Fruit fly (Drosophila melanogaster) whole organism, wandering third instar larva: ENCODE results near the gene CG15561.

Experiments used
- Abd-B ChIP-seq: fragments of >200 bp; optimal IDR thresholded peaks from 2 replicates; lab custom pipeline; 2017; ENCODE audit warnings: missing biosample characterization, missing genetic modification characterization
- CG32264 ChIP-seq: fragments of 200-800 bp; sonication (Bioruptor generic); optimal IDR thresholded peaks from 2 replicates; lab custom pipeline; 2016; ENCODE audit warnings: missing biosample characterization, missing genetic modification characterization
- CG9705 ChIP-seq: fragments of 200-800 bp; sonication (Bioruptor generic); optimal IDR thresholded peaks from 2 replicates; lab custom pipeline; 2018; ENCODE audit warnings: missing biosample characterization, mild to moderate bottlenecking, missing genetic modification characterization
- CrebA ChIP-seq: fragments of 200-800 bp; sonication (Bioruptor generic); optimal IDR thresholded peaks from 2 replicates; lab custom pipeline; 2016; ENCODE audit warnings: missing biosample characterization, mild to moderate bottlenecking, missing genetic modification characterization, borderline replicate concordance
- Dif ChIP-seq: fragments of 200-275, 200-300 bp; sonication (Bioruptor generic); optimal IDR thresholded peaks from 2 replicates; lab custom pipeline; 2018; ENCODE audit warnings: missing biosample characterization, missing genetic modification characterization; ENCODE audit not compliant: partially characterized antibody
- Hnf4 ChIP-seq: fragments of 200-800 bp; sonication (Bioruptor generic); optimal IDR thresholded peaks from 2 replicates; lab custom pipeline; 2016; ENCODE audit warnings: missing biosample characterization, mild to moderate bottlenecking, missing genetic modification characterization
- Hr78 ChIP-seq: fragments of >200 bp; optimal IDR thresholded peaks from 2 replicates; lab custom pipeline; 2017; ENCODE audit warnings: missing biosample characterization, missing genetic modification characterization
- Jra ChIP-seq: sonication (Bioruptor generic); optimal IDR thresholded peaks from 2 replicates; lab custom pipeline; 2016; ENCODE audit warnings: missing biosample characterization, missing genetic modification characterization
- Mio ChIP-seq: sonication (Bioruptor generic); optimal IDR thresholded peaks from 2 replicates; lab custom pipeline; 2016; ENCODE audit warnings: missing biosample characterization, missing genetic modification characterization
- Myc ChIP-seq: fragments of >200 bp; optimal IDR thresholded peaks from 2 replicates; lab custom pipeline; 2017
- N ChIP-seq: fragments of >200 bp; optimal IDR thresholded peaks from 2 replicates; lab custom pipeline; 2018; ENCODE audit warnings: missing biosample characterization, missing external identifiers, missing genetic modification characterization
- OdsH ChIP-seq: fragments of 200-800 bp; sonication (Bioruptor generic); optimal IDR thresholded peaks from 2 replicates; lab custom pipeline; 2016; ENCODE audit warnings: missing biosample characterization, mild to moderate bottlenecking, missing genetic modification characterization
- Rel ChIP-seq, 2 experiments: fragments of 200-800 bp; sonication (Bioruptor generic) in 1 of 2; optimal IDR thresholded peaks; 2 replicates in 1 of 2; 3 replicates in 1 of 2; lab custom pipeline; 2016 to 2019; ENCODE audit warnings: mild to moderate bottlenecking in 2 of 2, missing biosample characterization in 2 of 2, missing genetic modification characterization in 2 of 2, moderate library complexity in 1 of 2
- Sp1 ChIP-seq: fragments of 200-800 bp; sonication (Bioruptor generic); optimal IDR thresholded peaks from 3 replicates; lab custom pipeline; 2019; ENCODE audit warnings: missing biosample characterization, mild to moderate bottlenecking, missing genetic modification characterization, moderate library complexity
- Vsx2 ChIP-seq: fragments of 200-300, 225-300 bp; sonication (Bioruptor generic); optimal IDR thresholded peaks from 2 replicates; lab custom pipeline; 2018; ENCODE audit warnings: missing biosample characterization, missing genetic modification characterization; ENCODE audit not compliant: partially characterized antibody
- br ChIP-seq: fragments of 200-800 bp; sonication (Bioruptor generic); optimal IDR thresholded peaks from 2 replicates; lab custom pipeline; 2016; ENCODE audit warnings: missing biosample characterization, missing genetic modification characterization
- dl ChIP-seq, 2 experiments: fragments of 175-275, 200-275 bp in 1 of 2; fragments of 200-275 bp in 1 of 2; sonication (Bioruptor generic); optimal IDR thresholded peaks; lab custom pipeline; 2018; ENCODE audit warnings: mild to moderate bottlenecking in 2 of 2, missing biosample characterization in 2 of 2, missing genetic modification characterization in 2 of 2, moderate library complexity in 2 of 2; ENCODE audit not compliant: partially characterized antibody in 2 of 2, insufficient read depth in 1 of 2
- dmrt93B ChIP-seq: fragments of 200-800 bp; sonication (Bioruptor generic); optimal IDR thresholded peaks from 2 replicates; lab custom pipeline; 2018; ENCODE audit warnings: missing biosample characterization, mild to moderate bottlenecking, missing genetic modification characterization
- dsf ChIP-seq: sonication (Bioruptor generic); optimal IDR thresholded peaks from 2 replicates; lab custom pipeline; 2016; ENCODE audit warnings: missing biosample characterization, missing genetic modification characterization, borderline replicate concordance
- ey ChIP-seq: fragments of 200-800 bp; sonication (Bioruptor generic); optimal IDR thresholded peaks from 2 replicates; lab custom pipeline; 2016; ENCODE audit warnings: missing biosample characterization, missing genetic modification characterization
- foxo ChIP-seq, 2 experiments: fragments of 200-800 bp; sonication (Bioruptor generic); optimal IDR thresholded peaks; 2 replicates in 1 of 2; 3 replicates in 1 of 2; lab custom pipeline; 2016 to 2017; ENCODE audit warnings: missing biosample characterization in 2 of 2, missing genetic modification characterization in 2 of 2
- fru ChIP-seq: fragments of 200-800 bp; sonication (Bioruptor generic); optimal IDR thresholded peaks from 3 replicates; lab custom pipeline; 2016; ENCODE audit warnings: missing biosample characterization, mild to moderate bottlenecking, missing genetic modification characterization
- h ChIP-seq: fragments of 200-800 bp; sonication (Bioruptor generic); optimal IDR thresholded peaks from 3 replicates; lab custom pipeline; 2016; ENCODE audit warnings: missing biosample characterization, mild to moderate bottlenecking, missing genetic modification characterization
- jim ChIP-seq: fragments of 175-275, 200-325 bp; sonication (Bioruptor generic); optimal IDR thresholded peaks from 2 replicates; lab custom pipeline; 2016; ENCODE audit warnings: missing biosample characterization, mild to moderate bottlenecking, missing genetic modification characterization
- pan ChIP-seq: fragments of >200 bp; optimal IDR thresholded peaks from 2 replicates; lab custom pipeline; 2017
- psq ChIP-seq: fragments of 200-800 bp; sonication (Bioruptor generic); optimal IDR thresholded peaks from 3 replicates; lab custom pipeline; 2017; ENCODE audit warnings: missing biosample characterization, mild to moderate bottlenecking, missing genetic modification characterization, moderate library complexity
- rgr ChIP-seq: fragments of 200-800 bp; sonication (Bioruptor generic); optimal IDR thresholded peaks from 3 replicates; lab custom pipeline; 2016; ENCODE audit warnings: missing biosample characterization, mild to moderate bottlenecking, missing genetic modification characterization
- sage ChIP-seq: fragments of 200-800 bp; sonication (Bioruptor generic); optimal IDR thresholded peaks from 2 replicates; lab custom pipeline; 2016; ENCODE audit warnings: missing biosample characterization, mild to moderate bottlenecking, missing genetic modification characterization
- sv ChIP-seq: fragments of 200-800 bp; sonication (Bioruptor generic); optimal IDR thresholded peaks from 3 replicates; lab custom pipeline; 2016; ENCODE audit warnings: missing biosample characterization, missing genetic modification characterization
- tai ChIP-seq: sonication (Bioruptor generic); optimal IDR thresholded peaks from 2 replicates; lab custom pipeline; 2016; ENCODE audit warnings: missing biosample characterization, missing genetic modification characterization

CG15561 gene

dm6 chr3R:31218997-31219992, 3.6 kb upstream of the CG15561 start, which contains the start of gene ATPsynC (continued):
- peak; percentile 19 for TF ChIP-seq sv (GFP tag; lab: Kevin White, UChicago)

dm6 chr3R:31218214-31218876, 2.6 kb upstream of the CG15561 start:
- TF ChIP-seq Hr78 (GFP tag; lab: Kevin White, UChicago) (no peak), CG9705 (GFP tag; lab: Kevin White, UChicago) (no peak), pan (lab: Kevin White, UChicago) (no peak), dsf (no peak), CG32264 (no peak), Rel (GFP tag; optimal IDR thresholded peaks at IDR 0.05; lab: Kevin White, UChicago) (no peak), Rel (tag; optimal IDR thresholded peaks at IDR 0.05; lab: Kevin White, UChicago) (peak; percentile 28), rgr (GFP tag; lab: Kevin White, UChicago) (no peak), Jra (GFP tag; lab: Kevin White, UChicago) (no peak), CrebA (GFP tag; lab: Kevin White, UChicago) (no peak), Sp1 (GFP tag; lab: Kevin White, UChicago) (peak; percentile 6), Hnf4 (no peak), N (no peak), br (GFP tag; lab: Kevin White, UChicago) (no peak), sv (GFP tag; lab: Kevin White, UChicago) (no peak), Myc (lab: Kevin White, UChicago) (peak; percentile 51), dmrt93B (GFP tag; lab: Kevin White, UChicago) (no peak), Mio (no peak), sage (GFP tag; lab: Kevin White, UChicago) (no peak), tai (GFP tag; lab: Kevin White, UChicago) (no peak), psq (GFP tag; lab: Kevin White, UChicago) (no peak), Abd-B (GFP tag; lab: Kevin White, UChicago) (no peak), ey (GFP tag; lab: Kevin White, UChicago) (no peak), Vsx2 (no peak), OdsH (no peak), dl (GFP tag; optimal IDR thresholded peaks at IDR 0.05; lab: Kevin White, UChicago; ENCODE audit: insufficient read depth in 1 of 2, partially characterized antibody in 2 of 2) (no peak)

dm6 chr3R:31213227-31213626, 2.5 kb downstream of the CG15561 start, which contains the start of the genes Zwilch and CG1542:
Gene Zwilch, minus strand, starts transcription at chr3R:31213376.
Gene CG1542, plus strand, starts transcription at chr3R:31213458.
- peak; percentile 59 for TF ChIP-seq Myc (lab: Kevin White, UChicago)
- no peak for TF ChIP-seq fru (GFP tag; lab: Kevin White, UChicago)

dm6 chr3R:31210630-31211029, 5.1 kb downstream of the CG15561 start, which contains the start of gene chp:
Gene chp, minus strand, starts transcription at chr3R:31210730.
- no peak for TF ChIP-seq foxo (GFP tag; optimal IDR thresholded peaks at IDR 0.05; lab: Kevin White, UChicago)
- TF ChIP-seq Hr78 (GFP tag; lab: Kevin White, UChicago): no peak
- no peak for TF ChIP-seq h
- TF ChIP-seq psq (GFP tag; lab: Kevin White, UChicago): no peak
- no peak for TF ChIP-seq CG9705 (GFP tag; lab: Kevin White, UChicago)
- no peak for TF ChIP-seq Sp1 (GFP tag; lab: Kevin White, UChicago)
- no peak for TF ChIP-seq ey (GFP tag; lab: Kevin White, UChicago)
- TF ChIP-seq sage (GFP tag; lab: Kevin White, UChicago): no peak
- no peak for TF ChIP-seq Dif
- no peak for TF ChIP-seq Vsx2
- TF ChIP-seq jim (GFP tag; lab: Kevin White, UChicago): no peak
- TF ChIP-seq Myc (lab: Kevin White, UChicago): no peak
- TF ChIP-seq dl (GFP tag; optimal IDR thresholded peaks at IDR 0.05; lab: Kevin White, UChicago; ENCODE audit: insufficient read depth in 1 of 2, partially characterized antibody in 2 of 2): no peak
- TF ChIP-seq tai (GFP tag; lab: Kevin White, UChicago): no peak
- no peak for TF ChIP-seq dmrt93B (GFP tag; lab: Kevin White, UChicago)
- TF ChIP-seq, all 38 proteins: peak for 0
